Worm (Caenorhabditis elegans) whole organism, L2 larva: Measurements from ENCODE around the gene dcar-1.

Experiments
- aly-2 ChIP-seq: fragments of 150-350 bp; optimal IDR thresholded peaks from 2 replicates; lab custom pipeline; 2014; ENCODE audit warnings: missing biosample characterization, missing genetic modification characterization
- crh-2 ChIP-seq: sonication (generic microtip); optimal IDR thresholded peaks from 2 replicates; lab custom pipeline; 2017; ENCODE audit warnings: missing biosample characterization, missing genetic modification characterization
- egl-27 ChIP-seq: sonication (generic microtip); optimal IDR thresholded peaks from 3 replicates; lab custom pipeline; 2017; ENCODE audit warnings: missing biosample characterization, missing genetic modification reagents, missing genetic modification characterization
- lin-13 ChIP-seq: fragments of 150-350 bp; optimal IDR thresholded peaks from 2 replicates; lab custom pipeline; 2014; ENCODE audit warnings: missing biosample characterization, missing genetic modification reagents, missing genetic modification characterization
- mdl-1 ChIP-seq, 2 experiments: fragments of 150-350 bp in 1 of 2; sonication (generic microtip) in 1 of 2; optimal IDR thresholded peaks; 2 replicates each; lab custom pipeline; 2017; ENCODE audit warnings: missing biosample characterization in 2 of 2, missing genetic modification characterization in 2 of 2
- nhr-11 ChIP-seq: fragments of 150-350 bp; optimal IDR thresholded peaks from 2 replicates; lab custom pipeline; 2014; ENCODE audit warnings: missing biosample characterization, missing genetic modification characterization
- sem-4 ChIP-seq: fragments of 150-350 bp; optimal IDR thresholded peaks from 2 replicates; lab custom pipeline; 2014; ENCODE audit warnings: missing biosample characterization, missing genetic modification reagents, missing genetic modification characterization
- unc-55 ChIP-seq: fragments of 150-350 bp; sonication (generic microtip); optimal IDR thresholded peaks from 3 replicates; lab custom pipeline; 2014; ENCODE audit warnings: missing biosample characterization, missing genetic modification reagents, missing genetic modification characterization
- unc-62 ChIP-seq: fragments of 150-350 bp; optimal IDR thresholded peaks from 2 replicates; lab custom pipeline; 2014; ENCODE audit warnings: missing biosample characterization, missing genetic modification reagents, missing genetic modification characterization
- zag-1 ChIP-seq: fragments of 150-350 bp; optimal IDR thresholded peaks from 2 replicates; lab custom pipeline; 2014; ENCODE audit warnings: missing biosample characterization, missing genetic modification characterization
- ztf-11 ChIP-seq: sonication (generic microtip); optimal IDR thresholded peaks from 2 replicates; lab custom pipeline; 2017; ENCODE audit warnings: missing biosample characterization, missing genetic modification characterization

ce11 chrV:17948036-17948691, 38.0 kb downstream of the dcar-1 start:
- no peak for TF ChIP-seq zag-1 (tag; lab: Kevin White, UChicago)
- no peak for TF ChIP-seq sem-4 (tag; lab: Kevin White, UChicago)
- no peak for TF ChIP-seq unc-55 (GFP tag; lab: Kevin White, UChicago)
- TF ChIP-seq nhr-11, result no peak
- no peak for TF ChIP-seq unc-62 (GFP tag; lab: Kevin White, UChicago)
- TF ChIP-seq crh-2, result no peak
- TF ChIP-seq aly-2 (tag; lab: Kevin White, UChicago), result no peak
- no peak for TF ChIP-seq mdl-1 (tag; optimal IDR thresholded peaks at IDR 0.05; lab: Kevin White, UChicago)
- no peak for TF ChIP-seq lin-13 (GFP tag; lab: Kevin White, UChicago)
- TF ChIP-seq ztf-11 (tag; lab: Kevin White, UChicago), result no peak
- no peak for TF ChIP-seq egl-27 (tag; lab: Kevin White, UChicago)
